Worm (Caenorhabditis elegans) whole organism, L4 larva: Measurements from ENCODE around the gene glb-17.

Source experiments
- F26F4.8 ChIP-seq: fragments of 200-800 bp; sonication (Bioruptor generic); conservative IDR thresholded peaks from 2 replicates; pipeline ENCODE4 v1.3.6; 2022; ENCODE audit warnings: missing genetic modification characterization, missing compliant biosample characterization
- F37D6.2 ChIP-seq: sonication (generic microtip); optimal IDR thresholded peaks from 2 replicates; lab custom pipeline; 2016; ENCODE audit warnings: mild to moderate bottlenecking, missing genetic modification characterization, missing compliant biosample characterization
- R02D3.7 ChIP-seq: fragments of 150-350 bp; sonication (generic microtip); optimal IDR thresholded peaks from 3 replicates; lab custom pipeline; 2014; ENCODE audit warnings: missing biosample characterization, missing genetic modification characterization
- T20F7.1 ChIP-seq: fragments of 200-800 bp; sonication (Bioruptor generic); optimal IDR thresholded peaks from 2 replicates; lab custom pipeline; 2018; ENCODE audit warnings: mild to moderate bottlenecking, missing genetic modification characterization, missing compliant biosample characterization
- Y105C5A.15 ChIP-seq: fragments of 200-800 bp; sonication (Bioruptor generic); IDR thresholded peaks from 2 replicates; pipeline ENCODE4 v1.3.6; 2022; ENCODE audit warnings: missing genetic modification characterization, missing compliant biosample characterization
- Y48G9A.11 ChIP-seq: fragments of 200-800 bp; sonication (Bioruptor generic); IDR thresholded peaks from 2 replicates; pipeline ENCODE4 v1.3.6; 2022; ENCODE audit warnings: missing genetic modification reagents, missing genetic modification characterization, missing compliant biosample characterization
- Y75B8A.6 ChIP-seq: fragments of 200-800 bp; sonication (Bioruptor generic); IDR thresholded peaks from 2 replicates; pipeline ENCODE4 v1.3.6; 2022; ENCODE audit warnings: missing genetic modification reagents, missing genetic modification characterization, missing compliant biosample characterization
- ZK546.5 ChIP-seq, 2 experiments: sonication (generic microtip); optimal IDR thresholded peaks; 2 replicates each; lab custom pipeline; 2017; ENCODE audit warnings: missing biosample characterization in 2 of 2, missing genetic modification characterization in 2 of 2
- aha-1 ChIP-seq: fragments of 150-350 bp; peaks from one replicate; lab custom pipeline; 2014; ENCODE audit warnings: missing biosample characterization, missing genetic modification characterization
- aly-2 ChIP-seq: sonication (generic microtip); optimal IDR thresholded peaks from 2 replicates; lab custom pipeline; 2018; ENCODE audit warnings: missing biosample characterization, missing genetic modification characterization
- ama-1 ChIP-seq: fragments of 150-350 bp; optimal IDR thresholded peaks from 2 replicates; lab custom pipeline; 2014; ENCODE audit warnings: inconsistent platforms, mixed read lengths
- attf-4 ChIP-seq: sonication (generic microtip); optimal IDR thresholded peaks from 3 replicates; lab custom pipeline; 2017; ENCODE audit warnings: missing biosample characterization, missing genetic modification characterization
- ceh-20 ChIP-seq: fragments of 200-800 bp; sonication (Bioruptor generic); IDR thresholded peaks from 2 replicates; pipeline ENCODE4 v1.3.6; 2022; ENCODE audit warnings: missing genetic modification reagents, missing genetic modification characterization, missing compliant biosample characterization
- ceh-62 ChIP-seq: sonication (generic microtip); optimal IDR thresholded peaks from 2 replicates; lab custom pipeline; 2017; ENCODE audit warnings: missing biosample characterization, missing genetic modification characterization
- cey-2 ChIP-seq: sonication (generic microtip); optimal IDR thresholded peaks from 3 replicates; lab custom pipeline; 2017; ENCODE audit warnings: missing genetic modification characterization, mild to moderate bottlenecking, missing compliant biosample characterization, antibody characterized with exemption, borderline replicate concordance; ENCODE audit not compliant: insufficient read depth
- ctbp-1 ChIP-seq: fragments of 200-800 bp; sonication (Bioruptor generic); IDR thresholded peaks from 2 replicates; pipeline ENCODE4 v1.3.6; 2022; ENCODE audit warnings: missing genetic modification reagents, missing genetic modification characterization, missing compliant biosample characterization
- daf-12 ChIP-seq: fragments of 150-350 bp; optimal IDR thresholded peaks from 2 replicates; lab custom pipeline; 2014; ENCODE audit warnings: missing biosample characterization, missing genetic modification reagents, missing genetic modification characterization
- egl-27 ChIP-seq: sonication (generic microtip); optimal IDR thresholded peaks from 3 replicates; lab custom pipeline; 2017; ENCODE audit warnings: missing biosample characterization, missing genetic modification reagents, missing genetic modification characterization
- gei-8 ChIP-seq: fragments of 200-800 bp; sonication (Bioruptor generic); optimal IDR thresholded peaks from 2 replicates; lab custom pipeline; 2018; ENCODE audit warnings: mild to moderate bottlenecking, missing genetic modification characterization, missing compliant biosample characterization
- hlh-11 ChIP-seq: fragments of 200-800 bp; sonication (Bioruptor generic); optimal IDR thresholded peaks from 2 replicates; lab custom pipeline; 2018; ENCODE audit warnings: mild to moderate bottlenecking, missing genetic modification characterization, missing compliant biosample characterization
- jun-1 ChIP-seq: fragments of 150-350 bp; optimal IDR thresholded peaks from 2 replicates; lab custom pipeline; 2014; ENCODE audit warnings: missing biosample characterization, missing genetic modification reagents, missing genetic modification characterization
- lin-1 ChIP-seq: fragments of 200-800 bp; sonication (Bioruptor generic); IDR thresholded peaks from 2 replicates; pipeline ENCODE4 v1.3.6; 2022; ENCODE audit warnings: missing genetic modification reagents, missing genetic modification characterization, missing compliant biosample characterization
- lin-39 ChIP-seq: fragments of 150-350 bp; optimal IDR thresholded peaks from 2 replicates; lab custom pipeline; 2014; ENCODE audit warnings: missing biosample characterization, missing genetic modification reagents, missing genetic modification characterization
- lir-3 ChIP-seq: sonication (generic microtip); optimal IDR thresholded peaks from 2 replicates; lab custom pipeline; 2016; ENCODE audit warnings: mild to moderate bottlenecking, missing genetic modification characterization, missing compliant biosample characterization
- madf-5 ChIP-seq, 2 experiments: fragments of 200-800 bp; sonication (Bioruptor generic); IDR thresholded peaks; 2 replicates each; pipeline ENCODE4 v1.3.6; 2022; ENCODE audit warnings: missing compliant biosample characterization in 2 of 2, missing genetic modification characterization in 2 of 2
- mdl-1 ChIP-seq, 2 experiments: fragments of 150-350 bp in 1 of 2; sonication (generic microtip) in 1 of 2; optimal IDR thresholded peaks; 2 replicates each; lab custom pipeline; 2014 to 2017; ENCODE audit warnings: missing biosample characterization in 2 of 2, missing genetic modification characterization in 2 of 2
- mdt-29 ChIP-seq: fragments of 200-800 bp; sonication (Bioruptor generic); IDR thresholded peaks from 2 replicates; pipeline ENCODE4 v1.3.6; 2022; ENCODE audit warnings: missing genetic modification reagents, missing genetic modification characterization, missing compliant biosample characterization
- mxl-2 ChIP-seq: fragments of 200-800 bp; sonication (Bioruptor generic); conservative IDR thresholded peaks from 2 replicates; pipeline ENCODE4 v1.3.6; 2022; ENCODE audit warnings: missing genetic modification reagents, missing genetic modification characterization, missing compliant biosample characterization
- nhr-10 ChIP-seq: fragments of 150-350 bp; optimal IDR thresholded peaks from 2 replicates; lab custom pipeline; 2014; ENCODE audit warnings: missing biosample characterization, missing genetic modification characterization
- nhr-102 ChIP-seq: sonication (generic microtip); optimal IDR thresholded peaks from 2 replicates; lab custom pipeline; 2016; ENCODE audit warnings: mild to moderate bottlenecking, missing genetic modification characterization, moderate library complexity, missing compliant biosample characterization
- nhr-11 ChIP-seq: fragments of 150-350 bp; optimal IDR thresholded peaks from 2 replicates; lab custom pipeline; 2014; ENCODE audit warnings: missing biosample characterization, missing genetic modification characterization
- nhr-111 ChIP-seq: fragments of 200-800 bp; sonication (Bioruptor generic); optimal IDR thresholded peaks from 2 replicates; lab custom pipeline; 2018; ENCODE audit warnings: mild to moderate bottlenecking, missing genetic modification characterization, missing compliant biosample characterization
- nhr-25 ChIP-seq: sonication (generic microtip); optimal IDR thresholded peaks from 2 replicates; lab custom pipeline; 2017; ENCODE audit warnings: missing genetic modification characterization, mild to moderate bottlenecking, missing compliant biosample characterization, antibody characterized with exemption, moderate library complexity, borderline replicate concordance; ENCODE audit not compliant: insufficient read depth
- nhr-41 ChIP-seq: fragments of 200-800 bp; sonication (Bioruptor generic); IDR thresholded peaks from 2 replicates; pipeline ENCODE4 v1.3.6; 2022; ENCODE audit warnings: missing genetic modification reagents, missing genetic modification characterization, missing compliant biosample characterization
- nhr-42 ChIP-seq: fragments of 200-800 bp; sonication (Bioruptor generic); IDR thresholded peaks from 2 replicates; pipeline ENCODE4 v1.3.6; 2022; ENCODE audit warnings: missing genetic modification characterization, missing compliant biosample characterization
- nhr-48 ChIP-seq: sonication (generic microtip); optimal IDR thresholded peaks from 2 replicates; lab custom pipeline; 2016; ENCODE audit warnings: mild to moderate bottlenecking, missing genetic modification characterization, missing compliant biosample characterization
- nhr-76 ChIP-seq: fragments of 150-350 bp; optimal IDR thresholded peaks from 2 replicates; lab custom pipeline; 2014; ENCODE audit warnings: missing biosample characterization, missing genetic modification characterization
- pqm-1 ChIP-seq: sonication (generic microtip); optimal IDR thresholded peaks from 2 replicates; lab custom pipeline; 2017; ENCODE audit warnings: missing biosample characterization, missing genetic modification characterization
- rbr-2 ChIP-seq: sonication (generic microtip); optimal IDR thresholded peaks from 2 replicates; lab custom pipeline; 2016; ENCODE audit warnings: missing genotype, missing genetic modification characterization, missing compliant biosample characterization
- saeg-2 ChIP-seq: fragments of 200-800 bp; sonication (Bioruptor generic); IDR thresholded peaks from 2 replicates; pipeline ENCODE4 v1.3.6; 2022; ENCODE audit warnings: missing genetic modification reagents, missing genetic modification characterization, missing compliant biosample characterization
- sdz-12 ChIP-seq: fragments of 200-800 bp; sonication (Bioruptor generic); optimal IDR thresholded peaks from 2 replicates; lab custom pipeline; 2018; ENCODE audit warnings: mild to moderate bottlenecking, missing genetic modification characterization, missing compliant biosample characterization
- set-16 ChIP-seq: fragments of 200-800 bp; sonication (Bioruptor generic); IDR thresholded peaks from 2 replicates; pipeline ENCODE4 v1.3.6; 2022; ENCODE audit warnings: missing genetic modification reagents, missing genetic modification characterization, missing compliant biosample characterization
- spr-3 ChIP-seq: fragments of 200-800 bp; sonication (Bioruptor generic); optimal IDR thresholded peaks from 2 replicates; lab custom pipeline; 2018; ENCODE audit warnings: mild to moderate bottlenecking, missing genetic modification characterization, missing compliant biosample characterization
- unc-62 ChIP-seq, 3 experiments: fragments of 150-350 bp in 1 of 3; sonication (generic microtip); optimal IDR thresholded peaks in 2 of 3; peaks in 1 of 3; 1 replicate in 1 of 3; 2 replicates in 2 of 3; lab custom pipeline; 2014 to 2017; ENCODE audit warnings: missing biosample characterization in 3 of 3, missing genetic modification characterization in 3 of 3, missing genetic modification reagents in 3 of 3, missing genotype in 1 of 3
- vab-7 ChIP-seq: fragments of 200-800 bp; sonication (Bioruptor generic); IDR thresholded peaks from 2 replicates; pipeline ENCODE4 v1.3.6; 2022; ENCODE audit warnings: missing genetic modification reagents, missing genetic modification characterization, missing compliant biosample characterization
- zag-1 ChIP-seq: fragments of 150-350 bp; optimal IDR thresholded peaks from 2 replicates; lab custom pipeline; 2014; ENCODE audit warnings: missing biosample characterization, missing genetic modification characterization
- zfp-2 ChIP-seq: sonication (generic microtip); optimal IDR thresholded peaks from 2 replicates; lab custom pipeline; 2016; ENCODE audit warnings: mild to moderate bottlenecking, missing genetic modification characterization, missing compliant biosample characterization
- zfp-3 ChIP-seq: fragments of 200-800 bp; sonication (Bioruptor generic); conservative IDR thresholded peaks from 2 replicates; pipeline ENCODE4 v1.3.6; 2022; ENCODE audit warnings: missing genetic modification reagents, missing genetic modification characterization, missing compliant biosample characterization
- zip-11 ChIP-seq: fragments of 200-800 bp; sonication (Bioruptor generic); IDR thresholded peaks from 2 replicates; pipeline ENCODE4 v1.3.6; 2022; ENCODE audit warnings: missing genetic modification characterization, missing compliant biosample characterization
- zip-2 ChIP-seq: fragments of 150-350 bp; optimal IDR thresholded peaks from 2 replicates; lab custom pipeline; 2014; ENCODE audit warnings: missing biosample characterization, missing genetic modification characterization
- ztf-11 ChIP-seq: fragments of 150-350 bp; optimal IDR thresholded peaks from 2 replicates; lab custom pipeline; 2014; ENCODE audit warnings: missing biosample characterization, missing genetic modification characterization

Gene glb-17

ce11 chrX:9560931-9561330, 15.9 kb downstream of the glb-17 start (continued):
- no peak for TF ChIP-seq nhr-11 (tag; lab: Kevin White, UChicago)
- no peak for TF ChIP-seq mxl-2 (GFP tag; lab: Robert Waterston, UW)
- TF ChIP-seq F26F4.8: 0 out of 2 replicates have a peak, but pooled peaks have one; percentile 31
- TF ChIP-seq ceh-62: no peak
- no peak for TF ChIP-seq gei-8
- no peak for TF ChIP-seq F37D6.2 (tag; lab: Kevin White, UChicago)
- TF ChIP-seq vab-7 (GFP tag; lab: Robert Waterston, UW): peak; percentile 80
- no peak for TF ChIP-seq nhr-48 (tag; lab: Kevin White, UChicago)
- peak; percentile 71 for TF ChIP-seq zfp-3 (GFP tag; lab: Robert Waterston, UW)
- no peak for TF ChIP-seq attf-4 (tag; lab: Kevin White, UChicago)
- 0 out of 2 replicates have a peak, but pooled peaks have one; percentile 72 for TF ChIP-seq Y105C5A.15 (GFP tag; lab: Robert Waterston, UW)
- no peak for TF ChIP-seq set-16 (GFP tag; lab: Robert Waterston, UW)
- no peak for TF ChIP-seq zip-11
- no peak for TF ChIP-seq egl-27
- peak; percentile 37 for TF ChIP-seq rbr-2 (tag; lab: Kevin White, UChicago)
- TF ChIP-seq zag-1 (tag; lab: Kevin White, UChicago): no peak
- no peak for TF ChIP-seq aha-1
- peak; percentile 63; the same call in 1 of the 2 replicates for TF ChIP-seq nhr-42 (GFP tag; lab: Robert Waterston, UW)
- 0 out of 2 replicates have a peak, but pooled peaks have one; percentile 62 for TF ChIP-seq saeg-2 (GFP tag; lab: Robert Waterston, UW)
- TF ChIP-seq unc-62 (GFP tag; optimal IDR thresholded peaks at IDR 0.05 in 1 of 2; lab: Kevin White, UChicago): no peak
- no peak for TF ChIP-seq unc-62 (tag; optimal IDR thresholded peaks at IDR 0.05; lab: Kevin White, UChicago)
- TF ChIP-seq T20F7.1: no peak
- no peak for TF ChIP-seq pqm-1 (tag; lab: Kevin White, UChicago)
- no peak for TF ChIP-seq ZK546.5 (tag; optimal IDR thresholded peaks at IDR 0.05; lab: Kevin White, UChicago)
- peak; percentile 11 for TF ChIP-seq nhr-102 (tag; lab: Kevin White, UChicago)
- TF ChIP-seq R02D3.7 (tag; lab: Kevin White, UChicago): no peak
- no peak for TF ChIP-seq spr-3 (GFP tag; lab: Kevin White, UChicago)
- TF ChIP-seq mdt-29: peak; percentile 78; the same call in 1 of the 2 replicates
- peak; percentile 38; the same call in 1 of the 2 replicates for TF ChIP-seq ctbp-1
- TF ChIP-seq zfp-2 (tag; lab: Kevin White, UChicago): no peak
- TF ChIP-seq nhr-41: no peak
- peak; percentile 58 to 88; a peak in 2 of 4 replicates for TF ChIP-seq madf-5 (GFP tag; IDR thresholded peaks at IDR 0.05; lab: Robert Waterston, UW)
- TF ChIP-seq daf-12 (tag; lab: Kevin White, UChicago): no peak
- no peak for TF ChIP-seq sdz-12 (GFP tag; lab: Kevin White, UChicago)
- TF ChIP-seq ztf-11 (tag; lab: Kevin White, UChicago): no peak
- TF ChIP-seq aly-2 (tag; lab: Kevin White, UChicago): no peak
- TF ChIP-seq mdl-1 (tag; optimal IDR thresholded peaks at IDR 0.05; lab: Kevin White, UChicago): no peak
- TF ChIP-seq hlh-11: peak; percentile 39
- peak; percentile 52 for TF ChIP-seq ama-1 (lab: Kevin White, UChicago)
- TF ChIP-seq Y48G9A.11 (GFP tag; lab: Robert Waterston, UW): 0 out of 2 replicates have a peak, but pooled peaks have one; percentile 14
- TF ChIP-seq lir-3 (tag; lab: Kevin White, UChicago): no peak
- TF ChIP-seq nhr-111 (GFP tag; lab: Kevin White, UChicago): no peak
- no peak for TF ChIP-seq cey-2 (tag; lab: Kevin White, UChicago)
- 0 out of 2 replicates have a peak, but pooled peaks have one; percentile 13 for TF ChIP-seq Y75B8A.6
- TF ChIP-seq zip-2: no peak
- 0 out of 2 replicates have a peak, but pooled peaks have one; percentile 28 for TF ChIP-seq ceh-20 (GFP tag; lab: Robert Waterston, UW)
- TF ChIP-seq lin-39 (tag; lab: Kevin White, UChicago): no peak
- 0 out of 2 replicates have a peak, but pooled peaks have one; percentile 45 for TF ChIP-seq lin-1
- no peak for TF ChIP-seq jun-1 (tag; lab: Kevin White, UChicago)
- no peak for TF ChIP-seq nhr-25 (tag; lab: Kevin White, UChicago)
- TF ChIP-seq nhr-76 (tag; lab: Kevin White, UChicago): no peak
- no peak for TF ChIP-seq nhr-10
